Fruit fly (Drosophila melanogaster) whole organism, embryonic: ENCODE results near the gene CG34253.
A peak's percentile ranks its signal among the peaks of the same experiment; 100 is the strongest.

ENCODE experiments used
- CG10431 ChIP-seq: fragments of 200-800 bp; sonication (Bioruptor generic); optimal IDR thresholded peaks from 3 replicates; lab custom pipeline; 2018; ENCODE audit warnings: missing biosample characterization, mild to moderate bottlenecking, missing genetic modification characterization
- CG11695 ChIP-seq: fragments of 200-800 bp; sonication (Bioruptor generic); IDR thresholded peaks from 3 replicates; pipeline ENCODE4 v1.3.6; 2022; ENCODE audit warnings: missing biosample characterization, missing genetic modification characterization
- CG1233 ChIP-seq: fragments of 200-800 bp; sonication (Bioruptor generic); optimal IDR thresholded peaks from 4 replicates; lab custom pipeline; 2018; ENCODE audit warnings: missing biosample characterization, mild to moderate bottlenecking, missing genetic modification characterization
- CG12659 ChIP-seq: fragments of 200-800 bp; sonication (Bioruptor generic); optimal IDR thresholded peaks from 3 replicates; lab custom pipeline; 2017; ENCODE audit warnings: mild to moderate bottlenecking, missing biosample characterization, missing genetic modification reagents, missing genetic modification characterization
- CG12942 ChIP-seq: fragments of 200-800 bp; sonication (Bioruptor generic); optimal IDR thresholded peaks from 3 replicates; lab custom pipeline; 2016; ENCODE audit warnings: missing biosample characterization, missing genetic modification characterization
- CG13296 ChIP-seq: fragments of 200-800 bp; sonication (Bioruptor generic); optimal IDR thresholded peaks from 3 replicates; lab custom pipeline; 2018; ENCODE audit warnings: missing biosample characterization, mild to moderate bottlenecking, missing genetic modification characterization
- CG13775 ChIP-seq: fragments of 200-800 bp; sonication (Bioruptor generic); optimal IDR thresholded peaks from 3 replicates; lab custom pipeline; 2017; ENCODE audit warnings: missing biosample characterization, mild to moderate bottlenecking, missing genetic modification characterization
- CG14860 ChIP-seq: fragments of 200-800 bp; sonication (Bioruptor generic); IDR thresholded peaks from 3 replicates; pipeline ENCODE4 v1.3.6; 2022; ENCODE audit warnings: missing biosample characterization, missing genetic modification characterization; ENCODE audit not compliant: partially characterized antibody
- CG14965 ChIP-seq: fragments of 200-800 bp; sonication (Bioruptor generic); optimal IDR thresholded peaks from 2 replicates; lab custom pipeline; 2016; ENCODE audit warnings: missing biosample characterization, missing genetic modification characterization, borderline replicate concordance
- CG1602 ChIP-seq: fragments of 200-800 bp; sonication (Bioruptor generic); optimal IDR thresholded peaks from 3 replicates; lab custom pipeline; 2016; ENCODE audit warnings: missing biosample characterization, missing genetic modification characterization
- CG16863 ChIP-seq: fragments of 200-800 bp; sonication (Bioruptor generic); optimal IDR thresholded peaks from 3 replicates; lab custom pipeline; 2016; ENCODE audit warnings: missing biosample characterization, missing genetic modification characterization
- CG18764 ChIP-seq: fragments of 200-800 bp; sonication (Bioruptor generic); optimal IDR thresholded peaks from 3 replicates; lab custom pipeline; 2016; ENCODE audit warnings: missing biosample characterization, missing genetic modification characterization
- CG3281 ChIP-seq: fragments of 200-800 bp; sonication (Bioruptor generic); optimal IDR thresholded peaks from 3 replicates; lab custom pipeline; 2017; ENCODE audit warnings: missing biosample characterization, mild to moderate bottlenecking, missing genetic modification characterization
- CG4424 ChIP-seq: fragments of 200-800 bp; sonication (Bioruptor generic); optimal IDR thresholded peaks from 3 replicates; lab custom pipeline; 2016; ENCODE audit warnings: missing biosample characterization, missing genetic modification characterization
- CG4617 ChIP-seq: fragments of 200-800 bp; sonication (Bioruptor generic); optimal IDR thresholded peaks from 3 replicates; lab custom pipeline; 2016; ENCODE audit warnings: missing biosample characterization, missing genetic modification characterization, borderline replicate concordance
- CG9609 ChIP-seq: fragments of 200-800 bp; sonication (Bioruptor generic); optimal IDR thresholded peaks from 3 replicates; lab custom pipeline; 2016; ENCODE audit warnings: missing biosample characterization, missing genetic modification characterization
- CG9876 ChIP-seq: fragments of 200-800 bp; sonication (Bioruptor generic); optimal IDR thresholded peaks from 2 replicates; lab custom pipeline; 2016; ENCODE audit warnings: missing biosample characterization, missing genetic modification characterization
- D ChIP-seq, 2 experiments: fragments of 200-800 bp in 1 of 2; fragments of >200 bp in 1 of 2; sonication (Bioruptor generic) in 1 of 2; optimal IDR thresholded peaks; 2 replicates in 1 of 2; 3 replicates in 1 of 2; lab custom pipeline; 2017; ENCODE audit warnings: mild to moderate bottlenecking in 1 of 2, missing biosample characterization in 1 of 2, missing genetic modification characterization in 1 of 2, missing genetic modification reagents in 1 of 2
- Deaf1 ChIP-seq: fragments of 200-800 bp; optimal IDR thresholded peaks from 3 replicates; lab custom pipeline; 2019; ENCODE audit warnings: missing biosample characterization, mild to moderate bottlenecking, missing genetic modification characterization, moderate library complexity
- Doc3 ChIP-seq: fragments of 200-800 bp; sonication (Bioruptor generic); IDR thresholded peaks from 3 replicates; pipeline ENCODE4 v1.3.6; 2022; ENCODE audit warnings: missing biosample characterization, missing genetic modification characterization; ENCODE audit not compliant: partially characterized antibody
- H2.0 ChIP-seq: fragments of 200-800 bp; sonication (Bioruptor generic); IDR thresholded peaks from 2 replicates; pipeline ENCODE4 v1.3.6; 2022; ENCODE audit warnings: missing biosample characterization, missing genetic modification characterization
- Hey ChIP-seq: fragments of 200-800 bp; sonication (Bioruptor generic); optimal IDR thresholded peaks from 3 replicates; lab custom pipeline; 2018; ENCODE audit warnings: missing biosample characterization, mild to moderate bottlenecking, missing genetic modification characterization
- Hr51 ChIP-seq, 2 experiments: fragments of 200-800 bp; sonication (Bioruptor generic); optimal IDR thresholded peaks; 2 replicates in 1 of 2; 3 replicates in 1 of 2; lab custom pipeline; 2016 to 2018; ENCODE audit warnings: missing biosample characterization in 2 of 2, missing genetic modification characterization in 2 of 2, mild to moderate bottlenecking in 1 of 2, moderate library complexity in 1 of 2
- Lhr ChIP-seq: fragments of 200-800 bp; sonication (Bioruptor generic); optimal IDR thresholded peaks from 3 replicates; lab custom pipeline; 2017; ENCODE audit warnings: mild to moderate bottlenecking, missing biosample characterization, missing genetic modification reagents, missing genetic modification characterization
- Med ChIP-seq: fragments of 200-800 bp; sonication (Bioruptor generic); peaks from one replicate; lab custom pipeline; 2016; ENCODE audit warnings: missing biosample characterization, missing genetic modification characterization, mild to moderate bottlenecking, inconsistent platforms, moderate library complexity
- NC2β ChIP-seq: fragments of 200-800 bp; sonication (Bioruptor generic); optimal IDR thresholded peaks from 2 replicates; lab custom pipeline; 2016; ENCODE audit warnings: missing biosample characterization, missing genetic modification characterization
- Oaz ChIP-seq: fragments of 200-800 bp; sonication (Bioruptor generic); IDR thresholded peaks from 2 replicates; pipeline ENCODE4 v1.3.6; 2022; ENCODE audit warnings: missing biosample characterization, missing genetic modification characterization
- Scr ChIP-seq: fragments of 200-800 bp; sonication (Bioruptor generic); IDR thresholded peaks from 2 replicates; pipeline ENCODE4 v1.3.6; 2022; ENCODE audit warnings: missing biosample characterization, missing genetic modification characterization; ENCODE audit not compliant: partially characterized antibody
- Tbp ChIP-seq: fragments of >200 bp; optimal IDR thresholded peaks from 2 replicates; lab custom pipeline; 2018; ENCODE audit warnings: missing biosample characterization, missing genetic modification characterization
- abd-A ChIP-seq: fragments of 200-800 bp; sonication (Bioruptor generic); optimal IDR thresholded peaks from 3 replicates; lab custom pipeline; 2019; ENCODE audit warnings: missing biosample characterization, mild to moderate bottlenecking, missing genetic modification characterization, moderate library complexity
- ato ChIP-seq: fragments of 200-800 bp; sonication (Bioruptor generic); IDR thresholded peaks from 2 replicates; pipeline ENCODE4 v1.3.6; 2022; ENCODE audit warnings: missing biosample characterization, missing genetic modification characterization; ENCODE audit not compliant: partially characterized antibody
- cad ChIP-seq: fragments of >200 bp; optimal IDR thresholded peaks from 2 replicates; lab custom pipeline; 2017; ENCODE audit warnings: missing biosample characterization, missing genetic modification characterization
- cg ChIP-seq: fragments of 200-800 bp; sonication (Bioruptor generic); optimal IDR thresholded peaks from 3 replicates; lab custom pipeline; 2019; ENCODE audit warnings: missing biosample characterization, mild to moderate bottlenecking, missing genetic modification characterization, moderate library complexity
- gem ChIP-seq: fragments of 200-800 bp; sonication (Bioruptor generic); optimal IDR thresholded peaks from 2 replicates; lab custom pipeline; 2019; ENCODE audit warnings: missing biosample characterization, mild to moderate bottlenecking, missing genetic modification characterization, moderate library complexity
- insv ChIP-seq, 2 experiments: fragments of 200-800 bp; sonication (Bioruptor generic); optimal IDR thresholded peaks; 3 replicates each; lab custom pipeline; 2016 to 2018; ENCODE audit warnings: missing biosample characterization in 2 of 2, missing genetic modification characterization in 2 of 2
- kay ChIP-seq: fragments of 200-800 bp; sonication (Bioruptor generic); optimal IDR thresholded peaks from 2 replicates; lab custom pipeline; 2016; ENCODE audit warnings: missing biosample characterization, missing genetic modification characterization
- kni ChIP-seq: fragments of 200-800 bp; sonication (Bioruptor generic); optimal IDR thresholded peaks from 3 replicates; lab custom pipeline; 2017; ENCODE audit warnings: mild to moderate bottlenecking, missing biosample characterization, missing genetic modification reagents, missing genetic modification characterization
- lov ChIP-seq, 2 experiments: fragments of 200-800 bp in 1 of 2; fragments of >200 bp in 1 of 2; sonication (Bioruptor generic) in 1 of 2; IDR thresholded peaks in 1 of 2; optimal IDR thresholded peaks in 1 of 2; 2 replicates in 1 of 2; 3 replicates in 1 of 2; pipeline versions ENCODE4 v1.3.6 to Lab custom; 2017 to 2022; ENCODE audit warnings: missing biosample characterization in 1 of 2, missing genetic modification characterization in 1 of 2
- maf-S ChIP-seq: fragments of 200-800 bp; sonication (Bioruptor generic); optimal IDR thresholded peaks from 2 replicates; lab custom pipeline; 2016; ENCODE audit warnings: missing biosample characterization, missing genetic modification characterization
- onecut ChIP-seq: fragments of 200-800 bp; sonication (Bioruptor generic); IDR thresholded peaks from 2 replicates; pipeline ENCODE4 v1.3.6; 2022; ENCODE audit warnings: missing biosample characterization, missing genetic modification characterization
- pho ChIP-seq: fragments of 200-800 bp; sonication (Bioruptor generic); optimal IDR thresholded peaks from 2 replicates; lab custom pipeline; 2016; ENCODE audit warnings: missing biosample characterization, missing genetic modification characterization
- sc ChIP-seq, 3 experiments: fragments of >200 bp in 2 of 3; fragments of 200-800 bp in 1 of 3; sonication (Bioruptor generic) in 1 of 3; optimal IDR thresholded peaks; 2 replicates in 2 of 3; 3 replicates in 1 of 3; lab custom pipeline; 2017; ENCODE audit warnings: mild to moderate bottlenecking in 1 of 3, missing biosample characterization in 1 of 3, missing genetic modification characterization in 1 of 3, missing genetic modification reagents in 1 of 3
- sqz ChIP-seq: fragments of 200-800 bp; sonication (Bioruptor generic); optimal IDR thresholded peaks from 3 replicates; lab custom pipeline; 2018; ENCODE audit warnings: missing biosample characterization, mild to moderate bottlenecking, missing genetic modification characterization
- tin ChIP-seq: fragments of 200-800 bp; sonication (Bioruptor generic); optimal IDR thresholded peaks from 3 replicates; lab custom pipeline; 2016; ENCODE audit warnings: missing biosample characterization, missing genetic modification characterization
- tna ChIP-seq: fragments of 200-800 bp; sonication (Bioruptor generic); IDR thresholded peaks from 2 replicates; pipeline ENCODE4 v1.3.6; 2022; ENCODE audit warnings: missing biosample characterization, missing genetic modification characterization; ENCODE audit not compliant: partially characterized antibody
- toy ChIP-seq: fragments of 200-800 bp; sonication (Bioruptor generic); IDR thresholded peaks from 2 replicates; pipeline ENCODE4 v1.3.6; 2022; ENCODE audit warnings: missing biosample characterization, missing genetic modification characterization
- usp ChIP-seq: fragments of >200 bp; optimal IDR thresholded peaks from 2 replicates; lab custom pipeline; 2017; ENCODE audit warnings: missing biosample characterization, missing genetic modification characterization

Gene CG34253

dm6 chr3L:18105343-18106020 is 18.4 kb upstream of the CG34253 start (continued):
- TF ChIP-seq CG11695 (GFP tag; lab: Robert Waterston, UW) (0 out of 3 replicates have a peak, but pooled peaks have one; percentile 6), Scr (GFP tag; lab: Robert Waterston, UW) (no peak), onecut (no peak), Deaf1 (no peak), Doc3 (GFP tag; lab: Robert Waterston, UW) (0 out of 3 replicates have a peak, but pooled peaks have one; percentile 35), gem (tag; lab: Kevin White, UChicago) (no peak), toy (GFP tag; lab: Robert Waterston, UW) (no peak), CG14860 (no peak), Oaz (GFP tag; lab: Robert Waterston, UW) (no peak), lov (optimal IDR thresholded peaks at IDR 0.05; lab: Kevin White, UChicago) (no peak), lov (GFP tag; IDR thresholded peaks at IDR 0.05; lab: Robert Waterston, UW) (no peak), CG12659 (no peak), CG13296 (no peak), CG14965 (no peak), tin (GFP tag; lab: Kevin White, UChicago) (no peak), CG3281 (no peak), CG1602 (GFP tag; lab: Kevin White, UChicago) (no peak), D (optimal IDR thresholded peaks at IDR 0.05; lab: Kevin White, UChicago) (no peak), D (GFP tag; optimal IDR thresholded peaks at IDR 0.05; lab: Kevin White, UChicago) (no peak), insv (GFP tag; optimal IDR thresholded peaks at IDR 0.05; lab: Kevin White, UChicago) (peak in 1 of 2 experiments; percentile 86), CG4424 (no peak), tna (GFP tag; lab: Robert Waterston, UW) (0 out of 2 replicates have a peak, but pooled peaks have one; percentile 40), H2.0 (GFP tag; lab: Robert Waterston, UW) (no peak), Tbp (GFP tag; lab: Kevin White, UChicago) (no peak), cg (peak; percentile 65)
- TF ChIP-seq, all 482 proteins: peak for 13

- TF ChIP-seq pho (no peak), Hr51 (GFP tag; optimal IDR thresholded peaks at IDR 0.05; lab: Kevin White, UChicago) (peak in 1 of 2 experiments; percentile 27), Hey (tag; lab: Kevin White, UChicago) (no peak), CG12942 (no peak), NC2β (GFP tag; lab: Kevin White, UChicago) (no peak), cg (peak; percentile 39), CG9609 (GFP tag; lab: Kevin White, UChicago) (no peak), kay (GFP tag; lab: Kevin White, UChicago) (no peak), CG1233 (peak; percentile 9), sqz (peak; percentile 88), sc (optimal IDR thresholded peaks at IDR 0.05; lab: Kevin White, UChicago) (no peak), sc (GFP tag; optimal IDR thresholded peaks at IDR 0.05; lab: Kevin White, UChicago) (no peak), ato (GFP tag; lab: Robert Waterston, UW) (no peak), tin (GFP tag; lab: Kevin White, UChicago) (no peak), Lhr (no peak), kni (GFP tag; lab: Kevin White, UChicago) (peak; percentile 76), CG16863 (no peak), D (optimal IDR thresholded peaks at IDR 0.05; lab: Kevin White, UChicago) (no peak), D (GFP tag; optimal IDR thresholded peaks at IDR 0.05; lab: Kevin White, UChicago) (peak; percentile 39), abd-A (no peak), CG4617 (GFP tag; lab: Kevin White, UChicago) (no peak), usp (GFP tag; lab: Kevin White, UChicago) (no peak), CG18764 (no peak), Med (GFP tag; lab: Kevin White, UChicago) (no peak), CG10431 (GFP tag; lab: Kevin White, UChicago) (no peak), CG9876 (no peak), CG13775 (GFP tag; lab: Kevin White, UChicago) (no peak), maf-S (GFP tag; lab: Kevin White, UChicago) (no peak), cad (GFP tag; lab: Kevin White, UChicago) (no peak)
These were observed 15.0 kb upstream of the CG34253 start for dm6 chr3L:18102161-18102565.
